Fruit fly (Drosophila melanogaster) whole organism, embryonic: ENCODE measurements around the gene Rrp5.

Experiments used
- Atf3 ChIP-seq: fragments of 200-800 bp; sonication (Bioruptor generic); optimal IDR thresholded peaks from 3 replicates; lab custom pipeline; 2016; ENCODE audit warnings: missing biosample characterization, missing genetic modification characterization
- B-H2 ChIP-seq: fragments of 200-800 bp; sonication (Bioruptor generic); optimal IDR thresholded peaks from 2 replicates; lab custom pipeline; 2018; ENCODE audit warnings: missing biosample characterization, mild to moderate bottlenecking, missing genetic modification characterization
- BtbVII ChIP-seq: fragments of 200-800 bp; sonication (Bioruptor generic); optimal IDR thresholded peaks from 3 replicates; lab custom pipeline; 2017; ENCODE audit warnings: missing biosample characterization, mild to moderate bottlenecking, missing genetic modification characterization
- Bteb2 ChIP-seq: fragments of 200-800 bp; sonication (Bioruptor generic); optimal IDR thresholded peaks from 2 replicates; lab custom pipeline; 2016; ENCODE audit warnings: missing biosample characterization, missing genetic modification characterization
- CG11093 ChIP-seq: fragments of 200-800 bp; sonication (Bioruptor generic); IDR thresholded peaks from 3 replicates; pipeline ENCODE4 v1.3.6; 2022; ENCODE audit warnings: missing biosample characterization, missing genetic modification characterization
- CG12071 ChIP-seq: fragments of 200-800 bp; sonication (Bioruptor generic); optimal IDR thresholded peaks from 3 replicates; lab custom pipeline; 2018; ENCODE audit warnings: missing biosample characterization, mild to moderate bottlenecking, missing genetic modification characterization
- CG1233 ChIP-seq: fragments of 200-800 bp; sonication (Bioruptor generic); optimal IDR thresholded peaks from 4 replicates; lab custom pipeline; 2018; ENCODE audit warnings: missing biosample characterization, mild to moderate bottlenecking, missing genetic modification characterization
- CG17385 ChIP-seq: fragments of 200-800 bp; sonication (Bioruptor generic); optimal IDR thresholded peaks from 3 replicates; lab custom pipeline; 2018; ENCODE audit warnings: missing biosample characterization, mild to moderate bottlenecking, missing genetic modification characterization
- CG18619 ChIP-seq: fragments of 200-800 bp; sonication (Bioruptor generic); optimal IDR thresholded peaks from 3 replicates; lab custom pipeline; 2017; ENCODE audit warnings: missing biosample characterization, mild to moderate bottlenecking, missing genetic modification characterization
- CG2202 ChIP-seq: fragments of 200-800 bp; sonication (Bioruptor generic); optimal IDR thresholded peaks from 2 replicates; lab custom pipeline; 2018; ENCODE audit warnings: missing biosample characterization, mild to moderate bottlenecking, missing genetic modification characterization
- CG3163 ChIP-seq: fragments of 200-800 bp; sonication (Bioruptor generic); optimal IDR thresholded peaks from 3 replicates; lab custom pipeline; 2016; ENCODE audit warnings: missing biosample characterization, missing genetic modification characterization
- CG33213 ChIP-seq: fragments of 200-800 bp; sonication (Bioruptor generic); optimal IDR thresholded peaks from 3 replicates; lab custom pipeline; 2016; ENCODE audit warnings: missing biosample characterization, missing genetic modification characterization
- CG4360 ChIP-seq: fragments of 200-800 bp; sonication (Bioruptor generic); IDR thresholded peaks from 2 replicates; pipeline ENCODE4 v1.3.6; 2022; ENCODE audit warnings: missing biosample characterization, missing genetic modification characterization
- CG5180 ChIP-seq: fragments of 200-800 bp; sonication (Bioruptor generic); optimal IDR thresholded peaks from 3 replicates; lab custom pipeline; 2017; ENCODE audit warnings: missing biosample characterization, missing genetic modification characterization, mild to moderate bottlenecking, moderate library complexity, missing genetic modification reagents
- CG6683 ChIP-seq: fragments of 200-800 bp; sonication (Bioruptor generic); optimal IDR thresholded peaks from 2 replicates; lab custom pipeline; 2017; ENCODE audit warnings: missing biosample characterization, mild to moderate bottlenecking, missing genetic modification characterization, missing genetic modification reagents
- CG7745 ChIP-seq: fragments of 200-800 bp; sonication (Bioruptor generic); optimal IDR thresholded peaks from 2 replicates; lab custom pipeline; 2018; ENCODE audit warnings: missing biosample characterization, mild to moderate bottlenecking, missing genetic modification characterization, moderate library complexity
- CG7987 ChIP-seq: fragments of 200-800 bp; sonication (Bioruptor generic); optimal IDR thresholded peaks from 2 replicates; lab custom pipeline; 2018; ENCODE audit warnings: missing biosample characterization, mild to moderate bottlenecking, missing genetic modification characterization, moderate library complexity
- CG8089 ChIP-seq: fragments of 200-800 bp; sonication (Bioruptor generic); optimal IDR thresholded peaks from 3 replicates; lab custom pipeline; 2016; ENCODE audit warnings: missing biosample characterization, missing genetic modification characterization
- CG8359 ChIP-seq: fragments of 200-800 bp; sonication (Bioruptor generic); optimal IDR thresholded peaks from 2 replicates; lab custom pipeline; 2017; ENCODE audit warnings: missing biosample characterization, mild to moderate bottlenecking, missing genetic modification characterization, borderline replicate concordance
- CG8478 ChIP-seq: fragments of >200 bp; optimal IDR thresholded peaks from 2 replicates; lab custom pipeline; 2018
- CG8944 ChIP-seq: fragments of 200-800 bp; sonication (Bioruptor generic); optimal IDR thresholded peaks from 3 replicates; lab custom pipeline; 2016; ENCODE audit warnings: missing biosample characterization, missing genetic modification characterization
- CG9797 ChIP-seq: fragments of 200-800 bp; sonication (Bioruptor generic); optimal IDR thresholded peaks from 3 replicates; lab custom pipeline; 2018; ENCODE audit warnings: missing biosample characterization, mild to moderate bottlenecking, missing genetic modification characterization
- CoRest ChIP-seq: fragments of 200-800 bp; sonication (Bioruptor generic); optimal IDR thresholded peaks from 3 replicates; lab custom pipeline; 2018; ENCODE audit warnings: missing biosample characterization, mild to moderate bottlenecking, missing genetic modification characterization, moderate library complexity
- D ChIP-seq, 2 experiments: fragments of 200-800 bp in 1 of 2; fragments of >200 bp in 1 of 2; sonication (Bioruptor generic) in 1 of 2; optimal IDR thresholded peaks; 2 replicates in 1 of 2; 3 replicates in 1 of 2; lab custom pipeline; 2017; ENCODE audit warnings: mild to moderate bottlenecking in 1 of 2, missing biosample characterization in 1 of 2, missing genetic modification characterization in 1 of 2, missing genetic modification reagents in 1 of 2
- ERR ChIP-seq: fragments of 200-800 bp; sonication (Bioruptor generic); optimal IDR thresholded peaks from 2 replicates; lab custom pipeline; 2016; ENCODE audit warnings: missing biosample characterization, missing genetic modification characterization
- HLH4C ChIP-seq: fragments of 200-800 bp; sonication (Bioruptor generic); IDR thresholded peaks from 3 replicates; pipeline ENCODE4 v1.3.6; 2022; ENCODE audit warnings: missing biosample characterization, missing genetic modification characterization; ENCODE audit not compliant: partially characterized antibody
- HLH54F ChIP-seq: fragments of 200-800 bp; sonication (Bioruptor generic); optimal IDR thresholded peaks from 3 replicates; lab custom pipeline; 2016; ENCODE audit warnings: missing biosample characterization, missing genetic modification characterization
- HmgZ ChIP-seq: fragments of 200-800 bp; sonication (Bioruptor generic); optimal IDR thresholded peaks from 2 replicates; lab custom pipeline; 2018; ENCODE audit warnings: missing biosample characterization, mild to moderate bottlenecking, missing genetic modification characterization
- Hmx ChIP-seq: fragments of 200-800 bp; sonication (Bioruptor generic); optimal IDR thresholded peaks from 2 replicates; lab custom pipeline; 2016; ENCODE audit warnings: missing biosample characterization, missing genetic modification characterization
- MBD-R2 ChIP-seq: fragments of 200-800 bp; sonication (Bioruptor generic); IDR thresholded peaks from 2 replicates; pipeline ENCODE4 v1.3.6; 2022; ENCODE audit warnings: missing biosample characterization, missing genetic modification characterization
- Med ChIP-seq: fragments of 200-800 bp; sonication (Bioruptor generic); peaks from one replicate; lab custom pipeline; 2016; ENCODE audit warnings: missing biosample characterization, missing genetic modification characterization, mild to moderate bottlenecking, inconsistent platforms, moderate library complexity
- Mrtf ChIP-seq: fragments of 200-800 bp; sonication (Bioruptor generic); IDR thresholded peaks from 3 replicates; pipeline ENCODE4 v1.3.6; 2022; ENCODE audit warnings: missing biosample characterization, missing genetic modification characterization
- ara ChIP-seq: fragments of 200-800 bp; sonication (Bioruptor generic); IDR thresholded peaks from 2 replicates; pipeline ENCODE4 v1.3.6; 2022; ENCODE audit warnings: missing biosample characterization, missing genetic modification characterization
- bab2 ChIP-seq: fragments of 200-800 bp; sonication (Bioruptor generic); optimal IDR thresholded peaks from 2 replicates; lab custom pipeline; 2016; ENCODE audit warnings: missing biosample characterization, missing genetic modification characterization
- cas ChIP-seq: fragments of 200-800 bp; sonication (Bioruptor generic); IDR thresholded peaks from 2 replicates; pipeline ENCODE4 v1.3.6; 2022; ENCODE audit warnings: missing biosample characterization, missing genetic modification characterization
- da ChIP-seq: fragments of 200-800 bp; sonication (Bioruptor generic); optimal IDR thresholded peaks from 2 replicates; lab custom pipeline; 2016; ENCODE audit warnings: missing biosample characterization, missing genetic modification characterization
- danr ChIP-seq: fragments of 200-800 bp; sonication (Bioruptor generic); IDR thresholded peaks from 2 replicates; pipeline ENCODE4 v1.3.6; 2022; ENCODE audit warnings: missing biosample characterization, missing genetic modification characterization
- eve ChIP-seq, 2 experiments: fragments of >200 bp; optimal IDR thresholded peaks; 2 replicates each; lab custom pipeline; 2017; ENCODE audit warnings: missing biosample characterization in 2 of 2, missing genetic modification characterization in 2 of 2
- hb ChIP-seq: fragments of 200-800 bp; sonication (Bioruptor generic); IDR thresholded peaks from 3 replicates; pipeline ENCODE4 v1.3.6; 2022; ENCODE audit warnings: missing biosample characterization, missing genetic modification characterization; ENCODE audit not compliant: partially characterized antibody
- hth ChIP-seq: fragments of >200 bp; optimal IDR thresholded peaks from 2 replicates; lab custom pipeline; 2017; ENCODE audit warnings: inconsistent platforms
- lbe ChIP-seq: fragments of 200-800 bp; sonication (Bioruptor generic); optimal IDR thresholded peaks from 2 replicates; lab custom pipeline; 2016; ENCODE audit warnings: missing biosample characterization, mild to moderate bottlenecking, missing genetic modification characterization
- lmd ChIP-seq: fragments of 200-800 bp; sonication (Bioruptor generic); IDR thresholded peaks from 2 replicates; pipeline ENCODE4 v1.3.6; 2022; ENCODE audit warnings: missing biosample characterization, missing genetic modification characterization
- nerfin-1 ChIP-seq: fragments of 200-800 bp; sonication (Bioruptor generic); optimal IDR thresholded peaks from 3 replicates; lab custom pipeline; 2019; ENCODE audit warnings: missing biosample characterization, mild to moderate bottlenecking, missing genetic modification characterization, moderate library complexity
- otp ChIP-seq: fragments of 200-800 bp; sonication (Bioruptor generic); IDR thresholded peaks from 3 replicates; pipeline ENCODE4, ENCODE4 v1.3.6; 2022; ENCODE audit warnings: missing biosample characterization, missing genetic modification characterization
- pan ChIP-seq, 4 experiments: fragments of >200 bp in 3 of 4; fragments of 200-800 bp in 1 of 4; sonication (Bioruptor generic) in 1 of 4; optimal IDR thresholded peaks in 3 of 4; IDR thresholded peaks in 1 of 4; 2 replicates each; pipeline versions ENCODE4 v1.3.6 to Lab custom; 2017 to 2022; ENCODE audit warnings: missing biosample characterization in 2 of 4, missing genetic modification characterization in 2 of 4, mixed read lengths in 1 of 4
- peb ChIP-seq: fragments of 200-800 bp; sonication (Bioruptor generic); IDR thresholded peaks from 2 replicates; pipeline ENCODE4 v1.3.6; 2022; ENCODE audit warnings: missing biosample characterization, missing genetic modification characterization
- pros ChIP-seq: fragments of 200-800 bp; sonication (Bioruptor generic); optimal IDR thresholded peaks from 3 replicates; lab custom pipeline; 2019; ENCODE audit warnings: missing biosample characterization, mild to moderate bottlenecking, missing genetic modification characterization, moderate library complexity
- salm ChIP-seq: fragments of 200-800 bp; sonication (Bioruptor generic); optimal IDR thresholded peaks from 2 replicates; lab custom pipeline; 2018; ENCODE audit warnings: missing biosample characterization, mild to moderate bottlenecking, missing genetic modification characterization
- scrt ChIP-seq: fragments of 200-800 bp; sonication (Bioruptor generic); optimal IDR thresholded peaks from 2 replicates; lab custom pipeline; 2018; ENCODE audit warnings: missing biosample characterization, mild to moderate bottlenecking, missing genetic modification characterization, moderate library complexity
- sima ChIP-seq: fragments of 200-800 bp; sonication (Bioruptor generic); optimal IDR thresholded peaks from 2 replicates; lab custom pipeline; 2016; ENCODE audit warnings: missing biosample characterization, missing genetic modification characterization
- sug ChIP-seq: fragments of 200-800 bp; optimal IDR thresholded peaks from 2 replicates; lab custom pipeline; 2019; ENCODE audit warnings: missing biosample characterization, mild to moderate bottlenecking, missing genetic modification characterization, moderate library complexity

The Rrp5 gene

DNA sequence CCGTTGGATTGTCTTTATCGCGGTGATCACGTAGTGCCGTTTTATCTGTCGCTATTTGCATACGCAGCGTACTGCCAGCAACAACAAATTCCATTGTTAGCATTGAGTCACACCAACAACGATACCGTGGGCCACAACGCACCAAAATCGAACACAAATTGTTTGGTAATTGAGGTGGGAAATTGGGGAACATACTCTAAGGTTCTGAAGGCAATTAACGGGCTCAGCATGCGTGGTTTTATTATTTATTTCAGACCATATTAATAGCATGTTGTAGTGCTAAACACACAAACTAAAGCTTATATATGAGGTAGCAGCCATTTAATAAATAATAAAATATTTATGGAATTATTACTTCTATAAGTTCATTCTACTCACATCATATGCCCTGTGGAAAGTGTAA lies 34.6 kb downstream of the Rrp5 start (continued):
- TF ChIP-seq CG8359 (GFP tag; lab: Kevin White, UChicago) (no peak), scrt (GFP tag; lab: Kevin White, UChicago) (no peak), eve (GFP tag; optimal IDR thresholded peaks at IDR 0.05; lab: Kevin White, UChicago) (no peak), CG7745 (no peak), ara (GFP tag; lab: Robert Waterston, UW) (0 out of 2 replicates have a peak, but pooled peaks have one; percentile 41), Atf3 (GFP tag; lab: Kevin White, UChicago) (no peak), CG17385 (peak; percentile 16), CoRest (tag; lab: Kevin White, UChicago) (peak; percentile 21), CG12071 (GFP tag; lab: Kevin White, UChicago) (peak; percentile 23), Hmx (GFP tag; lab: Kevin White, UChicago) (no peak), CG33213 (GFP tag; lab: Kevin White, UChicago) (no peak), pan (optimal IDR thresholded peaks at IDR 0.05; lab: Kevin White, UChicago) (no peak), pan (GFP tag; optimal IDR thresholded peaks at IDR 0.05 in 1 of 2, IDR thresholded peaks at IDR 0.05 in 1 of 2) (no peak), hth (lab: Kevin White, UChicago) (no peak), HmgZ (tag; lab: Kevin White, UChicago) (no peak), pros (GFP tag; lab: Kevin White, UChicago) (no peak), CG9797 (GFP tag; lab: Kevin White, UChicago) (no peak), CG4360 (GFP tag; lab: Robert Waterston, UW) (no peak; the same call in none of the 2 replicates), HLH54F (GFP tag; lab: Kevin White, UChicago) (no peak), salm (no peak), CG3163 (GFP tag; lab: Kevin White, UChicago) (no peak), ERR (no peak), peb (GFP tag; lab: Robert Waterston, UW) (no peak), CG7987 (GFP tag; lab: Kevin White, UChicago) (peak; percentile 25), CG8944 (GFP tag; lab: Kevin White, UChicago) (no peak), Med (GFP tag; lab: Kevin White, UChicago) (peak; percentile 92), MBD-R2 (GFP tag; lab: Robert Waterston, UW) (no peak), CG1233 (GFP tag; lab: Kevin White, UChicago) (no peak), CG18619 (no peak), cas (GFP tag; lab: Robert Waterston, UW) (no peak), otp (no peak), D (optimal IDR thresholded peaks at IDR 0.05; lab: Kevin White, UChicago) (no peak), D (GFP tag; optimal IDR thresholded peaks at IDR 0.05; lab: Kevin White, UChicago) (no peak), CG6683 (GFP tag; lab: Kevin White, UChicago) (no peak), sima (GFP tag; lab: Kevin White, UChicago) (no peak), CG8478 (no peak), HLH4C (GFP tag; lab: Robert Waterston, UW) (no peak), lbe (GFP tag; lab: Kevin White, UChicago) (no peak), bab2 (peak; percentile 15), Mrtf (GFP tag; lab: Robert Waterston, UW) (no peak), Bteb2 (GFP tag; lab: Kevin White, UChicago) (no peak), danr (no peak), BtbVII (GFP tag; lab: Kevin White, UChicago) (peak; percentile 8), da (no peak), CG2202 (tag; lab: Kevin White, UChicago) (no peak), nerfin-1 (tag; lab: Kevin White, UChicago) (peak; percentile 5), B-H2 (no peak), CG8089 (GFP tag; lab: Kevin White, UChicago) (no peak), CG5180 (GFP tag; lab: Kevin White, UChicago) (no peak), sug (tag; lab: Kevin White, UChicago) (no peak), CG11093 (no peak), hb (GFP tag; lab: Robert Waterston, UW) (no peak), lmd (GFP tag; lab: Robert Waterston, UW) (no peak)
